Fruit fly (Drosophila melanogaster): ENCODE data around the gene CG5645.

DNA sequence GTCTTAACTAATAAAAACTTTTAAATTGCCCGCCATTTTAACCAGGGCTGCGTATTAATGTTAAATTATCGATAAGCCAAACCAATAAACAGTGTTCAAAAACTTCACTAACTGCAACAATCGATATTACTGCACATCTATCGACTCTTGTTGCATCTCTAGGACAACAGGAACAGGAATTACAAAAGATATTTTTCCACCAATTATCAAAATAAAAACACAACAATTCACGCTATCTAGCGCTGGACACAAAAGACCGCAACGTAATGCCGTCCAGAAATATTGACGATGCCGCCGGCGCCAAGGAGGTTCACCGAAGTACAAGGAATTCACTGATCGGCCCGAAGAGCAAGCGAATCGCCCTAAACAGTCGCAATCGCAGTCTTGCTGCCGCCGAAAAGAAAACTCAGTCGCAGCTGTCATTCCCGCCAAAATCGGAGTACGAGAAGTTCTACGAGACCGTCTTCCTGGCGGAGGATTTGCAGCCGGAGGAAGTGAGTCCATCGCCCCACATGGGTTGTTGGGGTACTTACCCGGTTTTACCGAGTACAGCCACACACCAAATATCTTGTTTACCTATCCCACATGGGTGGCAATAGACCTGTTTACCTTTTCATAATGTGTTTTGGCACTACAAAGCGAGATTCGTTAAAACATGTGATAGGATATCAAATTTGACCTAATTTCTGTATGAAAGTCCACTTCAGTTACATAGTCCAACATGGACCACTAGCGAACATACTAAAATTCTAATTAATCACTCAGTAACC lies 20.4 kb downstream of the CG5645 start, which contains the start of gene vers:
- no peak for TF ChIP-seq CG32121 (GFP tag; IDR thresholded peaks at IDR 0.05)
- no peak for TF ChIP-seq Snoo (tag; optimal IDR thresholded peaks at IDR 0.05)
- TF ChIP-seq D1 (tag; optimal IDR thresholded peaks at IDR 0.05) = no peak
- no peak for TF ChIP-seq CG15710 (tag; optimal IDR thresholded peaks at IDR 0.05)
- no peak for TF ChIP-seq gl (tag; optimal IDR thresholded peaks at IDR 0.05)
- TF ChIP-seq fd96Ca (GFP tag; IDR thresholded peaks at IDR 0.05) = no peak
- no peak for TF ChIP-seq CG14655 (GFP tag; optimal IDR thresholded peaks at IDR 0.05)
- no peak for TF ChIP-seq rn (GFP tag; IDR thresholded peaks at IDR 0.05)
- TF ChIP-seq CG13204 (GFP tag; optimal IDR thresholded peaks at IDR 0.05) = no peak
- TF ChIP-seq CG12605 (GFP tag; IDR thresholded peaks at IDR 0.05) = no peak
- TF ChIP-seq CG9948 (tag; optimal IDR thresholded peaks at IDR 0.05) = no peak
- no peak for TF ChIP-seq CG8159 (tag; optimal IDR thresholded peaks at IDR 0.05)
